Fruit fly (Drosophila melanogaster) whole organism, wandering third instar larva: ENCODE data around the gene CG33502.
"Not testable (repeated sequence)": the region's sequence is repeated elsewhere in the genome, so short reads cannot be mapped to it uniquely, and the experiment has no call there.

Experiments used
- Abd-B ChIP-seq: fragments of >200 bp; optimal IDR thresholded peaks from 2 replicates; lab custom pipeline; 2017; ENCODE audit warnings: missing biosample characterization, missing genetic modification characterization
- CG32264 ChIP-seq: fragments of 200-800 bp; sonication (Bioruptor generic); optimal IDR thresholded peaks from 2 replicates; lab custom pipeline; 2016; ENCODE audit warnings: missing biosample characterization, missing genetic modification characterization
- Dfd ChIP-seq: fragments of >200 bp; optimal IDR thresholded peaks from 2 replicates; lab custom pipeline; 2017; ENCODE audit warnings: missing biosample characterization, missing genetic modification characterization
- HLH106 ChIP-seq: fragments of 200-800 bp; optimal IDR thresholded peaks from 3 replicates; lab custom pipeline; 2019; ENCODE audit warnings: missing biosample characterization, mild to moderate bottlenecking, missing genetic modification characterization, moderate library complexity
- Myc ChIP-seq: fragments of >200 bp; optimal IDR thresholded peaks from 2 replicates; lab custom pipeline; 2017
- brk ChIP-seq: fragments of 200-800 bp; sonication (Bioruptor generic); optimal IDR thresholded peaks from 2 replicates; lab custom pipeline; 2016; ENCODE audit warnings: missing biosample characterization, mild to moderate bottlenecking, missing genetic modification characterization
- fru ChIP-seq: fragments of 200-800 bp; sonication (Bioruptor generic); optimal IDR thresholded peaks from 3 replicates; lab custom pipeline; 2016; ENCODE audit warnings: missing biosample characterization, mild to moderate bottlenecking, missing genetic modification characterization
- h ChIP-seq: fragments of 200-800 bp; sonication (Bioruptor generic); optimal IDR thresholded peaks from 3 replicates; lab custom pipeline; 2016; ENCODE audit warnings: missing biosample characterization, mild to moderate bottlenecking, missing genetic modification characterization
- psq ChIP-seq: fragments of 200-800 bp; sonication (Bioruptor generic); optimal IDR thresholded peaks from 3 replicates; lab custom pipeline; 2017; ENCODE audit warnings: missing biosample characterization, mild to moderate bottlenecking, missing genetic modification characterization, moderate library complexity
- woc ChIP-seq: sonication (Bioruptor generic); optimal IDR thresholded peaks from 2 replicates; lab custom pipeline; 2016; ENCODE audit warnings: missing biosample characterization, mild to moderate bottlenecking, missing genetic modification characterization

DNA sequence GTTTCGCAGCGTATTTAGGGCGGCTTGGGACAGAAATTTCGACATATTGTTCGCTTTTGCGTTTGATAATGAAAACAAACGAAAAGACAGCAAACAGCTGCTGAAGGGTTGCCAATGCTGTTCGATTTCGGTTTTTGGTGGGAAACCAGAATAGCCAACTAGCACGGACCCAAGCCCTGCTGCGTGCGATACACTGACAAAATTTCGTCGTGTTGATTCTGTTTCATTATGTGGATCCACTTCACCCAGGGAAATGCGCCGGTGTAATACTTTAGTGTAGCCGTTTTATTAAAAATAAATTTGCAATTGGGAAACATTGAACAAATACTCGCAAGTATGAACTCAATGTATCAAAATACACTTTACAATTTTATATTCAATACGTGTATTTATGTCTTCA, 6.2 kb upstream of the CG33502 start, which contains the start of gene CG32857:
- not testable (repeated sequence) for TF ChIP-seq woc (GFP tag; lab: Kevin White, UChicago); Abd-B (GFP tag; lab: Kevin White, UChicago); CG32264 (GFP tag; lab: Kevin White, UChicago); Dfd (GFP tag; lab: Kevin White, UChicago); HLH106; Myc (lab: Kevin White, UChicago); fru; brk (GFP tag; lab: Kevin White, UChicago); psq; h (GFP tag; lab: Kevin White, UChicago)
